Worm (Caenorhabditis elegans) whole organism, young adult: ENCODE results near the gene hsd-2.

Experiments used
- F57C9.4 ChIP-seq: sonication (generic microtip); optimal IDR thresholded peaks from 2 replicates; lab custom pipeline; 2017; ENCODE audit warnings: mild to moderate bottlenecking, missing genetic modification characterization, missing compliant biosample characterization
- ZK185.1 ChIP-seq: sonication (generic microtip); optimal IDR thresholded peaks from 2 replicates; lab custom pipeline; 2016; ENCODE audit warnings: mild to moderate bottlenecking, missing genetic modification characterization, missing compliant biosample characterization; ENCODE audit not compliant: poor library complexity, severe bottlenecking
- attf-5 ChIP-seq: fragments of 200-800 bp; sonication (Bioruptor generic); optimal IDR thresholded peaks from 2 replicates; lab custom pipeline; 2018; ENCODE audit warnings: mild to moderate bottlenecking, missing genetic modification characterization, missing compliant biosample characterization
- ets-4 ChIP-seq: fragments of 200-800 bp; sonication (Bioruptor generic); optimal IDR thresholded peaks from 2 replicates; lab custom pipeline; 2018; ENCODE audit warnings: mild to moderate bottlenecking, missing genetic modification characterization, missing compliant biosample characterization
- nfya-1 ChIP-seq: sonication (generic microtip); optimal IDR thresholded peaks from 2 replicates; lab custom pipeline; 2017; ENCODE audit warnings: antibody characterized with exemption, missing compliant biosample characterization, missing genetic modification characterization, borderline replicate concordance; ENCODE audit not compliant: insufficient read depth

DNA sequence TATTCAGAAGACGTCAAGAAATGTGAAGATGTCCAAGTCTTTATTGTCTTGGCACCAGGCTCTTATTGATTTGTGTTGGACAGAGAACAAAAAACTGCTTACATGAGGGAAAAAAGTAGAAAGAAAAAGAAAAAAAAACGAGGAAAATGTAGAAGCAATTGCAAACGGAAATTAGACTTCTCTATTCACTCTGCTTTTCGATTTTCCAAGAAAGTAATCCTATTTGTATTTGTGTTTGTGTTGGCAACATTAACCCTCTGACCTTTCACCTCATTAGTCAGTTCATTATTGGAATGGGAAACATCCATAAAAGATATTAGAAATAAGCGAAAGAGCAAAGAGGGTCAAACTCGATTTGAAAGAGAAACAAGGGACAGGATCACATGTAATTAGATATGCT, 26.7 kb downstream of the hsd-2 start:
- TF ChIP-seq nfya-1 (tag; lab: Kevin White, UChicago), result no peak
- no peak for TF ChIP-seq ets-4
- TF ChIP-seq attf-5 (GFP tag; lab: Kevin White, UChicago), result no peak
- TF ChIP-seq ZK185.1 (tag; lab: Kevin White, UChicago), result no peak
- TF ChIP-seq F57C9.4 (tag; lab: Kevin White, UChicago), result no peak
